Fruit fly (Drosophila melanogaster) S2 (cell line): ENCODE results near the gene CG10680.

Source experiments
- CG8478 ChIP-seq: fragments of >200 bp; optimal IDR thresholded peaks from 2 replicates; lab custom pipeline; 2018
- CTCF ChIP-seq, 2 experiments: fragments of >200 bp; optimal IDR thresholded peaks; 2 replicates each; lab custom pipeline; 2018

The CG10680 gene

dm6 chr2L:20002086-20002485 is 38.1 kb downstream of the CG10680 start:
- no peak for TF ChIP-seq CTCF (optimal IDR thresholded peaks at IDR 0.05; lab: Kevin White, UChicago)
- TF ChIP-seq CG8478, result no peak

- TF ChIP-seq CG8478 (no peak), CTCF (optimal IDR thresholded peaks at IDR 0.05; lab: Kevin White, UChicago) (no peak)
These were observed 40.4 kb downstream of the CG10680 start for dm6 chr2L:20004341-20004740.

dm6 chr2L:20005064-20005463 is 41.1 kb downstream of the CG10680 start:
- TF ChIP-seq CG8478 (no peak), CTCF (optimal IDR thresholded peaks at IDR 0.05; lab: Kevin White, UChicago) (no peak)
